Worm (Caenorhabditis elegans) whole organism, mixed stage, embryonic: Measurements from ENCODE around the gene T28F12.1.

Experiments
- bed-3 ChIP-seq: fragments of 200-800 bp; sonication (Bioruptor generic); optimal IDR thresholded peaks from 3 replicates; lab custom pipeline; 2018; ENCODE audit warnings: mild to moderate bottlenecking, missing genetic modification characterization, moderate library complexity, missing compliant biosample characterization
- blmp-1 ChIP-seq: fragments of 150-350 bp; optimal IDR thresholded peaks from 2 replicates; lab custom pipeline; 2014; ENCODE audit warnings: missing biosample characterization, missing genetic modification characterization
- ceh-39 ChIP-seq: fragments of 150-350 bp; optimal IDR thresholded peaks from 2 replicates; lab custom pipeline; 2014; ENCODE audit warnings: missing biosample characterization, missing genetic modification characterization
- ceh-43 ChIP-seq: fragments of 200-800 bp; sonication (Bioruptor generic); optimal IDR thresholded peaks from 2 replicates; lab custom pipeline; 2018; ENCODE audit warnings: mild to moderate bottlenecking, missing genetic modification characterization, moderate library complexity, missing compliant biosample characterization
- ceh-83 ChIP-seq: fragments of 200-800 bp; sonication (Bioruptor generic); optimal IDR thresholded peaks from 2 replicates; lab custom pipeline; 2018; ENCODE audit warnings: mild to moderate bottlenecking, missing genetic modification characterization, missing compliant biosample characterization
- cnd-1 ChIP-seq: fragments of 200-800 bp; sonication (Bioruptor generic); optimal IDR thresholded peaks from 2 replicates; lab custom pipeline; 2018; ENCODE audit warnings: mild to moderate bottlenecking, missing genetic modification characterization, missing compliant biosample characterization
- drap-1 ChIP-seq: fragments of 200-800 bp; sonication (Bioruptor generic); optimal IDR thresholded peaks from 3 replicates; lab custom pipeline; 2018; ENCODE audit warnings: mild to moderate bottlenecking, missing genetic modification characterization, missing compliant biosample characterization
- elt-1 ChIP-seq: sonication (generic microtip); optimal IDR thresholded peaks from 2 replicates; lab custom pipeline; 2017; ENCODE audit warnings: missing genetic modification characterization, mild to moderate bottlenecking, missing compliant biosample characterization, antibody characterized with exemption, moderate library complexity, borderline replicate concordance; ENCODE audit not compliant: insufficient read depth
- elt-3 ChIP-seq: fragments of 150-350 bp; optimal IDR thresholded peaks from 2 replicates; lab custom pipeline; 2014; ENCODE audit warnings: missing biosample characterization, missing genetic modification characterization
- flh-1 ChIP-seq: fragments of 200-800 bp; sonication (Bioruptor generic); optimal IDR thresholded peaks from 2 replicates; lab custom pipeline; 2018; ENCODE audit warnings: mild to moderate bottlenecking, missing genetic modification characterization, moderate library complexity, missing compliant biosample characterization
- ham-2 ChIP-seq: fragments of 200-800 bp; sonication (Bioruptor generic); optimal IDR thresholded peaks from 2 replicates; lab custom pipeline; 2018; ENCODE audit warnings: mild to moderate bottlenecking, missing genetic modification characterization, missing compliant biosample characterization
- hlh-1 ChIP-seq: fragments of 150-350 bp; optimal IDR thresholded peaks from 2 replicates; lab custom pipeline; 2014; ENCODE audit warnings: missing biosample characterization, missing genetic modification reagents, missing genetic modification characterization
- lin-13 ChIP-seq: fragments of 150-350 bp; optimal IDR thresholded peaks from 2 replicates; lab custom pipeline; 2014; ENCODE audit warnings: missing biosample characterization, missing genetic modification characterization
- lin-32 ChIP-seq: fragments of 200-800 bp; sonication (Bioruptor generic); optimal IDR thresholded peaks from 2 replicates; lab custom pipeline; 2018; ENCODE audit warnings: mild to moderate bottlenecking, missing genetic modification characterization, missing compliant biosample characterization
- lsy-2 ChIP-seq: fragments of 150-350 bp; optimal IDR thresholded peaks from 2 replicates; lab custom pipeline; 2014; ENCODE audit warnings: missing biosample characterization, missing genetic modification characterization
- mab-5 ChIP-seq: fragments of 150-350 bp; optimal IDR thresholded peaks from 2 replicates; lab custom pipeline; 2014; ENCODE audit warnings: missing biosample characterization, missing genetic modification characterization
- mep-1 ChIP-seq: fragments of 150-350 bp; optimal IDR thresholded peaks from 2 replicates; lab custom pipeline; 2017; ENCODE audit warnings: missing biosample characterization, missing genetic modification reagents, missing genetic modification characterization, inconsistent platforms
- nhr-2 ChIP-seq: fragments of 150-350 bp; optimal IDR thresholded peaks from 2 replicates; lab custom pipeline; 2014; ENCODE audit warnings: missing biosample characterization, missing genetic modification characterization
- nhr-237 ChIP-seq: fragments of 150-350 bp; optimal IDR thresholded peaks from 2 replicates; lab custom pipeline; 2014; ENCODE audit warnings: missing biosample characterization, missing genetic modification characterization
- nhr-28 ChIP-seq: fragments of 150-350 bp; optimal IDR thresholded peaks from 2 replicates; lab custom pipeline; 2014; ENCODE audit warnings: missing biosample characterization, missing genetic modification characterization
- pha-4 ChIP-seq: fragments of 150-350 bp; optimal IDR thresholded peaks from 2 replicates; lab custom pipeline; 2018; ENCODE audit warnings: missing biosample characterization, missing genetic modification reagents, missing genetic modification characterization
- sem-2 ChIP-seq: fragments of 200-800 bp; sonication (Bioruptor generic); optimal IDR thresholded peaks from 2 replicates; lab custom pipeline; 2018; ENCODE audit warnings: mild to moderate bottlenecking, missing genetic modification characterization, missing compliant biosample characterization
- snpc-4 ChIP-seq: fragments of 150-350 bp; optimal IDR thresholded peaks from 2 replicates; lab custom pipeline; 2014; ENCODE audit warnings: missing biosample characterization, missing genetic modification characterization
- sptf-1 ChIP-seq: sonication (generic microtip); optimal IDR thresholded peaks from 2 replicates; lab custom pipeline; 2017; ENCODE audit warnings: mild to moderate bottlenecking, missing genetic modification characterization, moderate library complexity, missing compliant biosample characterization
- tbx-8 ChIP-seq: fragments of 200-800 bp; sonication (Bioruptor generic); optimal IDR thresholded peaks from 2 replicates; lab custom pipeline; 2018; ENCODE audit warnings: mild to moderate bottlenecking, missing genetic modification characterization, moderate library complexity, missing compliant biosample characterization
- unc-120 ChIP-seq: sonication (generic microtip); optimal IDR thresholded peaks from 2 replicates; lab custom pipeline; 2017; ENCODE audit warnings: missing genetic modification characterization, missing compliant biosample characterization; ENCODE audit not compliant: poor library complexity, severe bottlenecking
- unc-39 ChIP-seq: fragments of 150-350 bp; optimal IDR thresholded peaks from 2 replicates; lab custom pipeline; 2014; ENCODE audit warnings: missing biosample characterization, missing genetic modification characterization
- unc-62 ChIP-seq: fragments of 150-350 bp; optimal IDR thresholded peaks from 2 replicates; lab custom pipeline; 2014; ENCODE audit warnings: missing biosample characterization, missing genetic modification reagents, missing genetic modification characterization
- zip-8 ChIP-seq: fragments of 150-350 bp; optimal IDR thresholded peaks from 2 replicates; lab custom pipeline; 2014; ENCODE audit warnings: missing biosample characterization, missing genetic modification characterization

T28F12.1 gene

ce11 chrV:4509319-4509937, 3.4 kb upstream of the T28F12.1 start:
- TF ChIP-seq unc-62 (GFP tag; lab: Kevin White, UChicago) (peak; percentile 98), lin-32 (GFP tag; lab: Kevin White, UChicago) (no peak)

DNA sequence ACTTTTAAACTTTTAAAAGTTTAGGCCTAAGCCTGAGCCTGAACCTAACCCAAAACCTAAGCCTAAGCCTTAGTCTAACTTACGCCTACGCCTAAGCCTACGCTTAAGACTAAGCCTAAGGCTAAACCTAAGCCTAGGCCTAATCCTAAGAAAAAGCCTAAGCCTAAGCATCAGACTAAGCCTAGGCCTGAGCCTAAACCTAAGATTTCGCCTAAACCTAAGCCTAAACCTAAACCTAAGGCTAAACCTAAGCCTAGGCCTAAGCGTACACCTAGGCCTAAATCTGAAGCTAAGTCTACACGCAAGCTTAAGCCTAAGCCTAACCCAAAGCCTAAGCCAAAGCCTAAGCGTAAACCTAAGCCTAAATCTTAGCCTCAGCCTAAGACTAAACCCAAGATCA, 2.5 kb upstream of the T28F12.1 start:
- TF ChIP-seq tbx-8 (GFP tag; lab: Kevin White, UChicago) (no peak), ceh-83 (GFP tag; lab: Kevin White, UChicago) (no peak), nhr-28 (tag; lab: Kevin White, UChicago) (no peak), ceh-39 (tag; lab: Kevin White, UChicago) (no peak), ham-2 (GFP tag; lab: Kevin White, UChicago) (peak; percentile 16), ceh-43 (GFP tag; lab: Kevin White, UChicago) (no peak), unc-62 (GFP tag; lab: Kevin White, UChicago) (no peak)

ce11 chrV:4518657-4519056, 5.8 kb downstream of the T28F12.1 start:
- TF ChIP-seq drap-1 (GFP tag; lab: Kevin White, UChicago) (no peak), sem-2 (no peak), lin-32 (GFP tag; lab: Kevin White, UChicago) (no peak), zip-8 (no peak), snpc-4 (tag; lab: Kevin White, UChicago) (no peak), tbx-8 (GFP tag; lab: Kevin White, UChicago) (no peak), nhr-28 (tag; lab: Kevin White, UChicago) (no peak), ceh-83 (GFP tag; lab: Kevin White, UChicago) (no peak), sptf-1 (tag; lab: Kevin White, UChicago) (no peak), cnd-1 (no peak), elt-1 (no peak)

ce11 chrV:4523312-4523711, 10.5 kb downstream of the T28F12.1 start:
- TF ChIP-seq mab-5 (tag; lab: Kevin White, UChicago): no peak

- TF ChIP-seq flh-1 (no peak), hlh-1 (tag; lab: Kevin White, UChicago) (peak; percentile 93), drap-1 (GFP tag; lab: Kevin White, UChicago) (no peak), blmp-1 (tag; lab: Kevin White, UChicago) (no peak), ham-2 (GFP tag; lab: Kevin White, UChicago) (no peak), mab-5 (tag; lab: Kevin White, UChicago) (no peak), ceh-39 (tag; lab: Kevin White, UChicago) (no peak), unc-62 (GFP tag; lab: Kevin White, UChicago) (no peak), nhr-237 (tag; lab: Kevin White, UChicago) (no peak), lsy-2 (tag; lab: Kevin White, UChicago) (no peak), sem-2 (no peak), elt-3 (tag; lab: Kevin White, UChicago) (no peak), cnd-1 (peak; percentile 15), lin-32 (GFP tag; lab: Kevin White, UChicago) (no peak), ceh-83 (GFP tag; lab: Kevin White, UChicago) (no peak), mep-1 (tag; lab: Kevin White, UChicago) (no peak), unc-120 (tag; lab: Kevin White, UChicago) (peak; percentile 23), nhr-28 (tag; lab: Kevin White, UChicago) (no peak), lin-13 (tag; lab: Kevin White, UChicago) (no peak), nhr-2 (no peak)
Observed at ce11 chrV:4523844-4524243, 11.0 kb downstream of the T28F12.1 start.

DNA sequence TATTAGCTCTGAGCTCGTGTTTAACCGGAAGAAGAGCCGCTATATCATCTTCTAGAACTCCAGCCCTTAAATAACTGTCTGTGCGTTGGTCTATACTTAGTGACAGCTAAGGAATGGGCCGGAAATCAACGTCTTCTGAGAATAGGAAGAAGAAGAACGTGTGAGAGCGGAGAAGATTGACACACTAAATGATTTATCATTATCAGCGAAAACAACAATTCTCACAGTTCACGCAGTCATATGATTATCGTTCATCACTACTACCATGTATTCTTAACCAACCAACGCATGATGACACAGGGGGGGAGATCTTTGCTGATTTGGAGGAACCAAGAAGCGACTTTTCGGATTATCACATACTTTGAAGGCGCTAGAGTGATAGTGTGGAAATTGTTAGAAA, 11.5 kb downstream of the T28F12.1 start:
- TF ChIP-seq ham-2 (GFP tag; lab: Kevin White, UChicago) (no peak), nhr-2 (no peak), sptf-1 (tag; lab: Kevin White, UChicago) (no peak), cnd-1 (no peak), blmp-1 (tag; lab: Kevin White, UChicago) (no peak), unc-39 (tag; lab: Kevin White, UChicago) (no peak), hlh-1 (tag; lab: Kevin White, UChicago) (no peak), pha-4 (no peak), bed-3 (GFP tag; lab: Kevin White, UChicago) (no peak), ceh-43 (GFP tag; lab: Kevin White, UChicago) (no peak), mep-1 (tag; lab: Kevin White, UChicago) (no peak), lin-13 (tag; lab: Kevin White, UChicago) (no peak), lin-32 (GFP tag; lab: Kevin White, UChicago) (no peak), mab-5 (tag; lab: Kevin White, UChicago) (no peak), flh-1 (no peak)
